Worm (Caenorhabditis elegans): ENCODE data around the gene F58H1.6.

DNA sequence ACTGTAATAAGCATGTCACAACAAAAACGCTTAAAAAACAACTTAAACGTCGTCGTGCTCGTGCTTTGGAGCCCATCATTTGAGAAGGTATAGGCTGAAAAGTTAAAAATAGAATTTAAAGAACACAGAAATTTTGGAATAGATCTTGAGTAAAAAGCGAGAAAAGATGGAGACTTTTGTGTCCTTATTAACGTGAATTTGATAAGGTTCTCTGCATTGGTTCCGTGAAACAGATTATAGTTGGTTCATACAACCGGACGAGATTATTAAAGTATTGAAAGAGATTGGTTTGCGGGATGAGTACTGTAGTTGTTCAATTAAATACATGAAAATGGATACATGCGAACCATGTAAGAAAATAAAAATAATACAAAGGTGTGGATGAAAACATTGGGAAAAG lies 4.7 kb upstream of the F58H1.6 start, which contains the start of gene gpla-1:
- TF ChIP-seq ces-1 (GFP tag; optimal IDR thresholded peaks at IDR 0.05): no peak
- TF ChIP-seq nhr-11 (tag; optimal IDR thresholded peaks at IDR 0.05): no peak
- TF ChIP-seq mdl-1 (tag; optimal IDR thresholded peaks at IDR 0.05): no peak
- no peak for TF ChIP-seq efl-3 (GFP tag; optimal IDR thresholded peaks at IDR 0.05)
- TF ChIP-seq blmp-1 (tag; optimal IDR thresholded peaks at IDR 0.05): no peak
- TF ChIP-seq fkh-10 (GFP tag; optimal IDR thresholded peaks at IDR 0.05): no peak
